Worm (Caenorhabditis elegans): ENCODE results near the gene Y51A2B.6.

Y51A2B.6 gene

DNA sequence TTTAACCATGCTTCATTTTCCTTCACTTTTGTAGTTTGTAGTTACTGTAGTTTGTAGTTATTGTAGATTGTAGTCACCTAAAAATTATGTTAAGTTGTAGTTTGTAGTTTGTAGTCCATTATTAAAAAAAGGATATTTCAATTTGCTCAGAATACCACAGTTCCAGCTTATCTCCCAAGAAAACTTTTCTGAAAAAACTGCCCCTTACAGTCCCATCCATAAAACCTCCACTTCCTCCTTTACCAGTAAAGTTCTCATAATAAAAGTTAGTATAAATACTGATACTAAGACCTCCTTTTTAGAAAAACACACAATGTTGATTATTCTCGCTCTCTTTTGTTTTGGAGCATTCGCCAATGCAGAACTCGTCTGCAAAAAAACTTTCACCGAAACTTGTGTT is 43.4 kb downstream of the Y51A2B.6 start, which contains the start of gene C08E8.11:
TSS of gene C08E8.11 (plus strand) at position 301 of the 400 bp plus-strand sequence.
- no peak for TF ChIP-seq blmp-1 (tag; optimal IDR thresholded peaks at IDR 0.05; ENCODE audit: insufficient read depth)
- no peak for TF ChIP-seq C34F6.9 (tag; optimal IDR thresholded peaks at IDR 0.05)
- TF ChIP-seq alr-1 (tag; optimal IDR thresholded peaks at IDR 0.05): no peak
- no peak for TF ChIP-seq mbf-1 (tag; optimal IDR thresholded peaks at IDR 0.05)
- TF ChIP-seq unc-55 (GFP tag; optimal IDR thresholded peaks at IDR 0.05): no peak
- no peak for TF ChIP-seq mab-5 (tag; optimal IDR thresholded peaks at IDR 0.05)
- no peak for TF ChIP-seq ztf-1 (GFP tag; conservative IDR thresholded peaks at IDR 0.05)

DNA sequence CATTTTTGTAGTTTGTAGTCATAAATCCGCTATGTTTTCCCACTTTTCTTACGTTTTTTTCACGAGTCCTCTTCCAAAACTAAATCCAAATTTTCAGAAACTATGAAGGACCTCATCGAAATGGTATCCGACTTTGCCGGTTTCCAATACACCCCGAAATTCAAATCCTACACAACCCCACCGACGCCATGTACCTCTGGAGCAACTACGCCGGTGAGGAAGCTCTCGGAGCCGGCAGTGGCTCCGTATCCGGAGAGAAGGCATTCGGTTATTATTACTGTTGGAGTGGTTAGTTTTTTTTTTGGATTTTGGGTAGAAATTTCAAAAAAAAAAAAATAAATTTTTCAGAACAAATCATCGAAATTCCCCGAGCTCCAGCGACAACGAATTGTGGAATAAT is 44.1 kb downstream of the Y51A2B.6 start, which contains the start of gene C08E8.3:
TSS of gene C08E8.3 (plus strand) at position 84 of the 400 bp plus-strand sequence.
- TF ChIP-seq lin-11 (tag; optimal IDR thresholded peaks at IDR 0.05) (no peak), Y55F3AM.14 (GFP tag; optimal IDR thresholded peaks at IDR 0.05) (no peak), ztf-1 (GFP tag; conservative IDR thresholded peaks at IDR 0.05) (no peak), sma-3 (GFP tag; optimal IDR thresholded peaks at IDR 0.05) (no peak)

DNA sequence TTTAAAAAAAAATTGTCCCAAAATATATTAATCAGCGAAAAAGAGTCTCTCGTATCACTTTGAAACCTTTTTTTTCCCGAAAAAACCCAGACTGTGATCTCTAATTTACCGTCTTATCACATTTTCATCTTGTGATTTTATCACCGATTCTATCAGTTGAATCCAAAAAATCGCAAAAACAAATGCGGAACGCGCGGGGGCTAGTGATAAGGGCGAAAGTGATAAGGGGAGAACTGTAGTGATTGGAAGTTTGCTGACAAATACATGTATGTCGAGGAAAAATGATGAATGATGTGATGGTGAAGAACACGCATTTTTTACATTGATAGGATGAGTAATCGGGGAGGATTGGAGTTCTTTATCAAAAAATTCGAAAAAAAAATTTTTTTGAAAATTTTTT is 48.0 kb downstream of the Y51A2B.6 start:
- no peak for TF ChIP-seq nhr-77 (tag; optimal IDR thresholded peaks at IDR 0.05)
- no peak for TF ChIP-seq ZK546.5 (tag; optimal IDR thresholded peaks at IDR 0.05)
- TF ChIP-seq gmeb-1 (tag; optimal IDR thresholded peaks at IDR 0.05): peak; percentile 76
- TF ChIP-seq lsy-2 (tag; optimal IDR thresholded peaks at IDR 0.05): no peak
- TF ChIP-seq Y55F3AM.14 (GFP tag; optimal IDR thresholded peaks at IDR 0.05): no peak
- peak; percentile 96 for TF ChIP-seq skn-1 (tag; optimal IDR thresholded peaks at IDR 0.05)
- TF ChIP-seq sma-9 (GFP tag; optimal IDR thresholded peaks at IDR 0.05): peak; percentile 88
- no peak for TF ChIP-seq sma-9 (tag; optimal IDR thresholded peaks at IDR 0.05)
- TF ChIP-seq ztf-11 (tag; optimal IDR thresholded peaks at IDR 0.05): no peak
- no peak for TF ChIP-seq lin-11 (tag; optimal IDR thresholded peaks at IDR 0.05)
- no peak for TF ChIP-seq ztf-4 (tag; optimal IDR thresholded peaks at IDR 0.05)
- TF ChIP-seq ztf-1 (GFP tag; conservative IDR thresholded peaks at IDR 0.05): no peak
- no peak for TF ChIP-seq nhr-10 (tag; optimal IDR thresholded peaks at IDR 0.05)
- peak; percentile 81 for TF ChIP-seq sma-3 (GFP tag; optimal IDR thresholded peaks at IDR 0.05)
- TF ChIP-seq elt-1 (tag; optimal IDR thresholded peaks at IDR 0.05): no peak
- no peak for TF ChIP-seq unc-39 (tag; optimal IDR thresholded peaks at IDR 0.05)
- TF ChIP-seq F13H6.1 (tag; optimal IDR thresholded peaks at IDR 0.05): peak; percentile 38
- no peak for TF ChIP-seq lin-13 (GFP tag; optimal IDR thresholded peaks at IDR 0.05)
- TF ChIP-seq nhr-11 (tag; optimal IDR thresholded peaks at IDR 0.05): no peak
- peak; percentile 74 for TF ChIP-seq nhr-21 (tag; optimal IDR thresholded peaks at IDR 0.05)
- no peak for TF ChIP-seq ceh-16 (tag; optimal IDR thresholded peaks at IDR 0.05)
- no peak for TF ChIP-seq unc-55 (GFP tag; optimal IDR thresholded peaks at IDR 0.05)
- TF ChIP-seq nhr-129 (tag; optimal IDR thresholded peaks at IDR 0.05): peak; percentile 30
- TF ChIP-seq crh-2 (tag; optimal IDR thresholded peaks at IDR 0.05): peak; percentile 72
- TF ChIP-seq zag-1 (tag; optimal IDR thresholded peaks at IDR 0.05): no peak
- TF ChIP-seq unc-62 (GFP tag; optimal IDR thresholded peaks at IDR 0.05): no peak
- TF ChIP-seq elt-3 (tag; optimal IDR thresholded peaks at IDR 0.05): no peak
- TF ChIP-seq ama-1 (optimal IDR thresholded peaks at IDR 0.05): no peak
- no peak for TF ChIP-seq mab-5 (tag; optimal IDR thresholded peaks at IDR 0.05)
- no peak for TF ChIP-seq R02D3.7 (tag; optimal IDR thresholded peaks at IDR 0.05)
- peak; percentile 85 for TF ChIP-seq egl-27 (tag; optimal IDR thresholded peaks at IDR 0.05)
- TF ChIP-seq peb-1 (tag; optimal IDR thresholded peaks at IDR 0.05): no peak
- no peak for TF ChIP-seq alr-1 (tag; optimal IDR thresholded peaks at IDR 0.05)
- TF ChIP-seq nhr-23 (tag; optimal IDR thresholded peaks at IDR 0.05): no peak
- TF ChIP-seq fos-1 (tag; optimal IDR thresholded peaks at IDR 0.05): peak; percentile 100
- TF ChIP-seq lin-39 (tag; optimal IDR thresholded peaks at IDR 0.05): no peak
- TF ChIP-seq ceh-82 (tag; optimal IDR thresholded peaks at IDR 0.05): no peak
- TF ChIP-seq blmp-1 (tag; optimal IDR thresholded peaks at IDR 0.05; ENCODE audit: insufficient read depth): no peak
- no peak for TF ChIP-seq snpc-4 (tag; optimal IDR thresholded peaks at IDR 0.05)
- no peak for TF ChIP-seq mdl-1 (tag; optimal IDR thresholded peaks at IDR 0.05)
- TF ChIP-seq nhr-25 (tag; optimal IDR thresholded peaks at IDR 0.05): no peak
- TF ChIP-seq mbf-1 (tag; optimal IDR thresholded peaks at IDR 0.05): no peak
